Worm (Caenorhabditis elegans) whole organism, L3 larva: ENCODE results near the gene wht-2.

Experiments
- ZK546.5 ChIP-seq: sonication (generic microtip); optimal IDR thresholded peaks from 2 replicates; lab custom pipeline; 2017; ENCODE audit warnings: missing biosample characterization, missing genetic modification characterization
- unc-62 ChIP-seq: fragments of 150-350 bp; sonication (generic microtip); optimal IDR thresholded peaks from 4 replicates; lab custom pipeline; 2014; ENCODE audit warnings: missing biosample characterization, missing genetic modification reagents, missing genetic modification characterization

- TF ChIP-seq unc-62 (GFP tag; lab: Kevin White, UChicago) (peak; percentile 32), ZK546.5 (tag; lab: Kevin White, UChicago) (no peak)
Measured at ce11 chrIV:11522225-11522952, 52.2 kb downstream of the wht-2 start.
